Fruit fly (Drosophila melanogaster): ENCODE measurements around the gene Mco4.

Gene Mco4

DNA sequence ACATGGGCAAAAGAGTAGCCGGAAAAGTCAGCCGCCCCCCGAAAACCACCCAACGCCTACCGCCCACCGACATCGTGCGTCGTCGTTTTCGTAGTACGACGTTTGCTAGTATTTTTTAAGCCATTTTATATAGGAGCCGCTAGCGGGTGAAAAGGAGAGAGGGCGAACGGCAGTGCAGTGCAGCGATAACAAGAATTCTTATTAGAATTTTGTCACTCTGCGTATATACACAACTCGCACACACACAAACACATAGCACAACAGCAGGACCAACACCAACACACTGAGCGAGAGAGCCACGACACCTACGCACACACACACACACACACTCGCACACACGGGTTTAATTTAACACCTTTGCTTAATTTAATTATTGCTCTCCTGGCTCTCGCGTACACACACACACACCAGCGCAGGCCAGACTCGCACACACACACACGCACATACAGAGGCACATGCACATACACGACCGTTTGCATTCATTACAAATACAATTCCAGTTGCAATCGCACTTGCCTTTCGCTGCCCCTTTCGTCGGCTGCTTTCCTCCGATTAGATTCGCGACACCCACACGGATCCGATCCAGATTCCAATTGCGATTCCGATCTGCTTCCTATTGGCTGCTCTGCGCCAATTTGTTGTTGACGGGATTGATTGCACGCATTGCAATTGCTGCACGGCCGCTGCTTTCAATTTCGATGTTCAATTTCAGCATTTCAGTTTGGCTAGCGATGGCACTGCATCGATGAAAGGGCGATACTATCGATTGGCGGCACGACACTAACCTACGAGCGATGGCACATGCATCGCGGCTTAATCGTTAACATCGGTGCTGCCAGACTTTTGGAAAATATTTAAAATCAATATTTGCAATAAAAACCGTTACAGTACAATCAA lies 28.9 kb downstream of the Mco4 start, which contains the start of gene Socs16D (continued):
- TF ChIP-seq Smox (GFP tag; optimal IDR thresholded peaks at IDR 0.05): peak; percentile 34
- TF ChIP-seq topi (GFP tag; optimal IDR thresholded peaks at IDR 0.05): peak; percentile 47
- TF ChIP-seq CG3032 (tag; optimal IDR thresholded peaks at IDR 0.05): peak; percentile 14
- peak; percentile 27 for TF ChIP-seq pdm3 (GFP tag; optimal IDR thresholded peaks at IDR 0.05)
- peak; percentile 48 for TF ChIP-seq esn (GFP tag; optimal IDR thresholded peaks at IDR 0.05)
- TF ChIP-seq CG16779 (tag; optimal IDR thresholded peaks at IDR 0.05): peak; percentile 20
- TF ChIP-seq fkh (GFP tag; optimal IDR thresholded peaks at IDR 0.05): peak; percentile 94
- TF ChIP-seq CG9139 (GFP tag; optimal IDR thresholded peaks at IDR 0.05): no peak
- no peak for TF ChIP-seq Hr38 (GFP tag; optimal IDR thresholded peaks at IDR 0.05)
- TF ChIP-seq CG10669 (GFP tag; optimal IDR thresholded peaks at IDR 0.05): no peak
- TF ChIP-seq Blimp-1 (GFP tag; optimal IDR thresholded peaks at IDR 0.05): no peak
- TF ChIP-seq CG6276 (GFP tag; optimal IDR thresholded peaks at IDR 0.05): no peak
- peak; percentile 33 for TF ChIP-seq OdsH (GFP tag; optimal IDR thresholded peaks at IDR 0.05)
- TF ChIP-seq Lpt (GFP tag; optimal IDR thresholded peaks at IDR 0.05): peak; percentile 52
- TF ChIP-seq Gug (GFP tag; IDR thresholded peaks at IDR 0.05): no peak
- no peak for TF ChIP-seq salr (GFP tag; optimal IDR thresholded peaks at IDR 0.05)
- peak; percentile 79 for TF ChIP-seq CG6854 (GFP tag; optimal IDR thresholded peaks at IDR 0.05)
- TF ChIP-seq net (GFP tag; optimal IDR thresholded peaks at IDR 0.05): no peak
- TF ChIP-seq svp (GFP tag): peak; percentile 52
- no peak for TF ChIP-seq Hr4 (GFP tag; optimal IDR thresholded peaks at IDR 0.05)
- no peak for TF ChIP-seq Sox15 (GFP tag; optimal IDR thresholded peaks at IDR 0.05)

DNA sequence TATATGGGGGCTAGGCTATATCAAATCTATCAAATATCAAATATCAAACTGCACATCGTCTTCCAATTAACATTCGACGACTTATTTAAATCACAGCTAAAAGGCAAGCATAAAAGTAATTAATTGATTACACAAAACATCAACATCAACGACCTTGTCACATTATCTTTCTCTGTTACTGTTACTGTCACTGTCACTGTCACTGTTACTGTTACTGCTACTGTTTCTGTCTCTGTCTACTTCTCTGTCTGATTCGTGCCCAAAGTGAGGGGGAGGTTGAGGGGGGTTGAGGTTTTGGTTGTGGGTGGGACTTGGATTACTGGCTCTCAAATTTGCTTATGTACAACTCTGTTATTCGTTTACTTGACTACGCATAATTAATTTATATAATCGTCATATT lies 34.5 kb downstream of the Mco4 start:
- TF ChIP-seq CG11902 (GFP tag; optimal IDR thresholded peaks at IDR 0.05) (no peak), CG8319 (GFP tag; optimal IDR thresholded peaks at IDR 0.05) (no peak), Sox14 (GFP tag; optimal IDR thresholded peaks at IDR 0.05) (no peak), Ets96B (tag; optimal IDR thresholded peaks at IDR 0.05) (no peak), CG16779 (tag; optimal IDR thresholded peaks at IDR 0.05) (no peak), lz (GFP tag; optimal IDR thresholded peaks at IDR 0.05) (no peak), Eip93F (GFP tag; optimal IDR thresholded peaks at IDR 0.05) (no peak), topi (GFP tag; optimal IDR thresholded peaks at IDR 0.05) (no peak), spab (GFP tag; optimal IDR thresholded peaks at IDR 0.05) (no peak), Eip78C (GFP tag) (peak; percentile 33), pdm3 (GFP tag; optimal IDR thresholded peaks at IDR 0.05) (no peak), CG6163 (GFP tag; IDR thresholded peaks at IDR 0.05) (no peak), Blimp-1 (GFP tag; optimal IDR thresholded peaks at IDR 0.05) (no peak), ss (GFP tag; optimal IDR thresholded peaks at IDR 0.05) (no peak), acj6 (GFP tag; optimal IDR thresholded peaks at IDR 0.05) (no peak), fd59A (GFP tag; optimal IDR thresholded peaks at IDR 0.05) (no peak), esn (GFP tag; optimal IDR thresholded peaks at IDR 0.05) (no peak), Lpt (GFP tag; optimal IDR thresholded peaks at IDR 0.05) (no peak), svp (GFP tag) (peak; percentile 34), Gug (GFP tag; IDR thresholded peaks at IDR 0.05) (no peak), fkh (GFP tag; optimal IDR thresholded peaks at IDR 0.05) (peak; percentile 9), CG8632 (GFP tag; optimal IDR thresholded peaks at IDR 0.05) (no peak), Hr39 (GFP tag; optimal IDR thresholded peaks at IDR 0.05) (peak; percentile 7), CG7368 (GFP tag; optimal IDR thresholded peaks at IDR 0.05) (no peak), CG6808 (GFP tag; optimal IDR thresholded peaks at IDR 0.05) (no peak), fd85E (GFP tag; optimal IDR thresholded peaks at IDR 0.05) (no peak), cyc (GFP tag; optimal IDR thresholded peaks at IDR 0.05) (no peak), CG11762 (GFP tag; optimal IDR thresholded peaks at IDR 0.05; ENCODE audit: insufficient read depth) (no peak), Ets21C (GFP tag; optimal IDR thresholded peaks at IDR 0.05) (no peak)
